Worm (Caenorhabditis elegans): ENCODE results near the gene pigq-1.
A peak's percentile ranks its signal among the peaks of the same experiment; 100 is the strongest.
"Not testable (repeated sequence)": the region's sequence is repeated elsewhere in the genome, so short reads cannot be mapped to it uniquely, and the experiment has no call there.

The pigq-1 gene

ce11 chrIV:11154425-11155114 lies 7.5 kb upstream of the pigq-1 start, which contains the start of gene C08F8.3:
TSS of gene C08F8.3 (plus strand) at chrIV:11155044.
- not testable (repeated sequence) for TF ChIP-seq ceh-36 (tag; optimal IDR thresholded peaks at IDR 0.05); ceh-13 (GFP tag; optimal IDR thresholded peaks at IDR 0.05); sea-1 (GFP tag; conservative IDR thresholded peaks at IDR 0.05)

ce11 chrIV:11150844-11151243 lies 3.8 kb upstream of the pigq-1 start, which contains the start of gene C08F8.2:
TSS of gene C08F8.2 (plus strand) at chrIV:11150997.
- TF ChIP-seq tbx-11 (GFP tag; IDR thresholded peaks at IDR 0.05): no peak
- no peak for TF ChIP-seq B0310.2 (tag; optimal IDR thresholded peaks at IDR 0.05)
- no peak for TF ChIP-seq sea-1 (GFP tag; conservative IDR thresholded peaks at IDR 0.05)
- TF ChIP-seq tbx-37 (GFP tag; conservative IDR thresholded peaks at IDR 0.05): no peak
- no peak for TF ChIP-seq ceh-36 (tag; optimal IDR thresholded peaks at IDR 0.05)

ce11 chrIV:11149454-11150163 lies 2.6 kb upstream of the pigq-1 start, which contains the start of the genes F01G4.6 and pfd-1:
TSS of gene F01G4.6 (minus strand) at chrIV:11149504.
TSS of gene pfd-1 (plus strand) at chrIV:11150113.
- TF ChIP-seq tbx-37 (GFP tag; conservative IDR thresholded peaks at IDR 0.05) (no peak), ceh-13 (GFP tag; optimal IDR thresholded peaks at IDR 0.05) (no peak), ets-7 (tag; optimal IDR thresholded peaks at IDR 0.05) (no peak), F13C5.2 (tag; optimal IDR thresholded peaks at IDR 0.05) (peak; percentile 62), flt-1 (GFP tag; IDR thresholded peaks at IDR 0.05) (0 out of 2 replicates have a peak, but pooled peaks have one; percentile 15), tbx-11 (GFP tag; IDR thresholded peaks at IDR 0.05) (no peak), B0310.2 (tag; optimal IDR thresholded peaks at IDR 0.05) (no peak), tra-4 (tag; optimal IDR thresholded peaks at IDR 0.05) (no peak), hnd-1 (tag; optimal IDR thresholded peaks at IDR 0.05) (no peak), pes-1 (GFP tag; IDR thresholded peaks at IDR 0.05) (peak; percentile 50; the same call in 1 of the 2 replicates)

- TF ChIP-seq hmbx-1 (tag; optimal IDR thresholded peaks at IDR 0.05) (no peak), sea-1 (GFP tag; conservative IDR thresholded peaks at IDR 0.05) (no peak), scrt-1 (GFP tag; IDR thresholded peaks at IDR 0.05) (no peak), tbx-11 (GFP tag; IDR thresholded peaks at IDR 0.05) (no peak), ets-7 (tag; optimal IDR thresholded peaks at IDR 0.05) (no peak), hmg-4 (GFP tag; optimal IDR thresholded peaks at IDR 0.05) (peak; percentile 31)
Measured at ce11 chrIV:11148788-11149366, 1.8 kb upstream of the pigq-1 start.

ce11 chrIV:11146492-11146891 lies 555 bp downstream of the pigq-1 start:
- TF ChIP-seq pes-1 (GFP tag; IDR thresholded peaks at IDR 0.05): no peak

ce11 chrIV:11145929-11146339 lies 1.1 kb downstream of the pigq-1 start:
- TF ChIP-seq hmbx-1 (tag; optimal IDR thresholded peaks at IDR 0.05) (no peak), flt-1 (GFP tag; IDR thresholded peaks at IDR 0.05) (no peak), tbx-11 (GFP tag; IDR thresholded peaks at IDR 0.05) (no peak), ama-1 (optimal IDR thresholded peaks at IDR 0.05) (no peak), ceh-13 (GFP tag; optimal IDR thresholded peaks at IDR 0.05) (no peak), F13C5.2 (tag; optimal IDR thresholded peaks at IDR 0.05) (no peak), aly-1 (tag; optimal IDR thresholded peaks at IDR 0.05) (no peak), sea-1 (GFP tag; conservative IDR thresholded peaks at IDR 0.05) (no peak), ets-7 (tag; optimal IDR thresholded peaks at IDR 0.05) (no peak), scrt-1 (GFP tag; IDR thresholded peaks at IDR 0.05) (no peak), tra-4 (tag; optimal IDR thresholded peaks at IDR 0.05) (no peak), hmg-4 (GFP tag; optimal IDR thresholded peaks at IDR 0.05) (no peak)

- TF ChIP-seq hmbx-1 (tag; optimal IDR thresholded peaks at IDR 0.05): no peak
- TF ChIP-seq ceh-13 (GFP tag; optimal IDR thresholded peaks at IDR 0.05): no peak
- TF ChIP-seq tbx-11 (GFP tag; IDR thresholded peaks at IDR 0.05): no peak
- TF ChIP-seq hnd-1 (tag; optimal IDR thresholded peaks at IDR 0.05): no peak
- no peak for TF ChIP-seq aly-1 (tag; optimal IDR thresholded peaks at IDR 0.05)
- no peak for TF ChIP-seq ceh-36 (tag; optimal IDR thresholded peaks at IDR 0.05)
Measured at ce11 chrIV:11143228-11143444, 3.9 kb downstream of the pigq-1 start, which contains the start of gene F01G4.4. TSS of gene F01G4.4 (plus strand) at chrIV:11143345.

ce11 chrIV:11142314-11143227 lies 4.5 kb downstream of the pigq-1 start, which contains the start of gene skih-2:
TSS of gene skih-2 (minus strand) at chrIV:11142364.
- TF ChIP-seq scrt-1 (GFP tag; IDR thresholded peaks at IDR 0.05): no peak
- no peak for TF ChIP-seq tra-4 (tag; optimal IDR thresholded peaks at IDR 0.05)
- no peak for TF ChIP-seq ets-7 (tag; optimal IDR thresholded peaks at IDR 0.05)
- TF ChIP-seq tbx-11 (GFP tag; IDR thresholded peaks at IDR 0.05): no peak
- TF ChIP-seq ceh-13 (GFP tag; optimal IDR thresholded peaks at IDR 0.05): no peak

Measured in whole organism, early embryonic.